Fruit fly (Drosophila melanogaster): ENCODE data around the gene Smn.

Gene Smn

dm6 chr3L:16594922-16595518 lies 13.7 kb upstream of the Smn start, which contains the start of the genes spd-2 and Apl (continued):
- no peak for TF ChIP-seq Dek (tag; optimal IDR thresholded peaks at IDR 0.05)
- TF ChIP-seq CG14014 (GFP tag; IDR thresholded peaks at IDR 0.05): no peak
- TF ChIP-seq MESR4 (GFP tag; optimal IDR thresholded peaks at IDR 0.05): no peak
- TF ChIP-seq Dip3 (GFP tag; optimal IDR thresholded peaks at IDR 0.05): no peak
- no peak for TF ChIP-seq Xbp1 (GFP tag; optimal IDR thresholded peaks at IDR 0.05)
- TF ChIP-seq ato (GFP tag; IDR thresholded peaks at IDR 0.05; ENCODE audit: partially characterized antibody): no peak
- no peak for TF ChIP-seq ase (GFP tag; IDR thresholded peaks at IDR 0.05)
- no peak for TF ChIP-seq gsb-n (tag; optimal IDR thresholded peaks at IDR 0.05)
- TF ChIP-seq tgo (GFP tag; IDR thresholded peaks at IDR 0.05): no peak
- TF ChIP-seq CG11247 (GFP tag; IDR thresholded peaks at IDR 0.05): no peak
- TF ChIP-seq E2f1 (GFP tag; IDR thresholded peaks at IDR 0.05): no peak
- no peak for TF ChIP-seq Ssrp (tag; optimal IDR thresholded peaks at IDR 0.05)
- TF ChIP-seq CG11723 (GFP tag; optimal IDR thresholded peaks at IDR 0.05): no peak
- no peak for TF ChIP-seq CG12219 (GFP tag; optimal IDR thresholded peaks at IDR 0.05)
- TF ChIP-seq abd-A (tag; optimal IDR thresholded peaks at IDR 0.05): no peak
- TF ChIP-seq CG15696 (tag; optimal IDR thresholded peaks at IDR 0.05): no peak
- no peak for TF ChIP-seq Hr78 (GFP tag; optimal IDR thresholded peaks at IDR 0.05)
- TF ChIP-seq gfzf (GFP tag; optimal IDR thresholded peaks at IDR 0.05): no peak
- TF ChIP-seq Elba2 (GFP tag; optimal IDR thresholded peaks at IDR 0.05): no peak
- TF ChIP-seq pfk (GFP tag; optimal IDR thresholded peaks at IDR 0.05): no peak
- TF ChIP-seq CG9437 (GFP tag; optimal IDR thresholded peaks at IDR 0.05): peak; percentile 81
- no peak for TF ChIP-seq CG16815 (GFP tag; optimal IDR thresholded peaks at IDR 0.05)
- no peak for TF ChIP-seq CG8359 (GFP tag; optimal IDR thresholded peaks at IDR 0.05; ENCODE audit: borderline replicate concordance)
- no peak for TF ChIP-seq corto (GFP tag; optimal IDR thresholded peaks at IDR 0.05)
- no peak for TF ChIP-seq CG1647 (GFP tag; optimal IDR thresholded peaks at IDR 0.05)
- 0 out of 3 replicates have a peak, but pooled peaks have one; percentile 17 for TF ChIP-seq CG17361 (GFP tag; IDR thresholded peaks at IDR 0.05)
- TF ChIP-seq CG9215 (GFP tag; IDR thresholded peaks at IDR 0.05): no peak
- TF ChIP-seq CG32532 (GFP tag; IDR thresholded peaks at IDR 0.05): no peak
- TF ChIP-seq CG5245 (GFP tag; optimal IDR thresholded peaks at IDR 0.05): no peak
- no peak for TF ChIP-seq CG10147 (GFP tag; optimal IDR thresholded peaks at IDR 0.05)
- peak; percentile 68; the same call in 2 of the 3 replicates for TF ChIP-seq hb (GFP tag; IDR thresholded peaks at IDR 0.05; ENCODE audit: partially characterized antibody)
- no peak for TF ChIP-seq Trl (optimal IDR thresholded peaks at IDR 0.05)
- TF ChIP-seq Trl (GFP tag; optimal IDR thresholded peaks at IDR 0.05): no peak
- no peak for TF ChIP-seq Sry-δ (GFP tag; optimal IDR thresholded peaks at IDR 0.05)
- no peak for TF ChIP-seq CG9727 (GFP tag; optimal IDR thresholded peaks at IDR 0.05)
- TF ChIP-seq yki (optimal IDR thresholded peaks at IDR 0.05): no peak
- no peak for TF ChIP-seq CG31388 (GFP tag; optimal IDR thresholded peaks at IDR 0.05)
- no peak for TF ChIP-seq Poxn (GFP tag; IDR thresholded peaks at IDR 0.05)
- TF ChIP-seq repo (GFP tag; optimal IDR thresholded peaks at IDR 0.05): no peak
- TF ChIP-seq ci (GFP tag; IDR thresholded peaks at IDR 0.05): no peak
- no peak for TF ChIP-seq CG17568 (GFP tag; optimal IDR thresholded peaks at IDR 0.05)
- TF ChIP-seq caup (GFP tag; optimal IDR thresholded peaks at IDR 0.05; ENCODE audit: severe bottlenecking): no peak
- TF ChIP-seq Fer2 (tag; optimal IDR thresholded peaks at IDR 0.05): no peak
- no peak for TF ChIP-seq cas (GFP tag; IDR thresholded peaks at IDR 0.05)
- no peak for TF ChIP-seq jumu (GFP tag; optimal IDR thresholded peaks at IDR 0.05)
- TF ChIP-seq Opbp (GFP tag; IDR thresholded peaks at IDR 0.05; ENCODE audit: partially characterized antibody): no peak
- TF ChIP-seq Chrac-16 (GFP tag; optimal IDR thresholded peaks at IDR 0.05): no peak
- no peak for TF ChIP-seq CG7963 (GFP tag; IDR thresholded peaks at IDR 0.05; ENCODE audit: partially characterized antibody)
- peak; percentile 60 for TF ChIP-seq Bgb (GFP tag; IDR thresholded peaks at IDR 0.05; ENCODE audit: partially characterized antibody)
- no peak for TF ChIP-seq crol (GFP tag; IDR thresholded peaks at IDR 0.05)
- no peak for TF ChIP-seq luna (GFP tag; optimal IDR thresholded peaks at IDR 0.05)

All from whole organism, embryonic.